Worm (Caenorhabditis elegans) whole organism, late embryonic: Measurements from ENCODE around the gene hda-4.

Source experiments
- K02D7.2 ChIP-seq: sonication (generic microtip); optimal IDR thresholded peaks from 2 replicates; lab custom pipeline; 2017; ENCODE audit warnings: mild to moderate bottlenecking, missing genetic modification characterization, missing compliant biosample characterization
- K09A11.1 ChIP-seq: sonication (generic microtip); optimal IDR thresholded peaks from 2 replicates; lab custom pipeline; 2017; ENCODE audit warnings: antibody characterized with exemption, mild to moderate bottlenecking, missing genetic modification characterization, missing compliant biosample characterization; ENCODE audit not compliant: insufficient read depth
- T23F11.4 ChIP-seq: fragments of 200-800 bp; sonication (Bioruptor generic); optimal IDR thresholded peaks from 2 replicates; lab custom pipeline; 2018; ENCODE audit warnings: mild to moderate bottlenecking, missing genetic modification characterization, missing compliant biosample characterization
- Y22D7AL.16 ChIP-seq: sonication (generic microtip); optimal IDR thresholded peaks from 2 replicates; lab custom pipeline; 2016; ENCODE audit warnings: missing genetic modification characterization, missing compliant biosample characterization
- ahr-1 ChIP-seq: sonication (generic microtip); optimal IDR thresholded peaks from 2 replicates; lab custom pipeline; 2016; ENCODE audit warnings: missing genetic modification characterization, missing compliant biosample characterization
- ama-1 ChIP-seq: fragments of 150-350 bp; optimal IDR thresholded peaks from 2 replicates; lab custom pipeline; 2014
- ceh-14 ChIP-seq: sonication (generic microtip); optimal IDR thresholded peaks from 2 replicates; lab custom pipeline; 2016; ENCODE audit warnings: missing genotype, missing genetic modification characterization, missing compliant biosample characterization
- ceh-18 ChIP-seq: sonication (generic microtip); optimal IDR thresholded peaks from 2 replicates; lab custom pipeline; 2016; ENCODE audit warnings: missing genetic modification characterization, missing compliant biosample characterization
- ceh-19 ChIP-seq: fragments of 200-800 bp; sonication (Bioruptor generic); optimal IDR thresholded peaks from 2 replicates; lab custom pipeline; 2018; ENCODE audit warnings: mild to moderate bottlenecking, missing genetic modification characterization, missing compliant biosample characterization
- ceh-2 ChIP-seq: sonication (generic microtip); optimal IDR thresholded peaks from 2 replicates; lab custom pipeline; 2016; ENCODE audit warnings: missing genotype, missing genetic modification characterization, missing compliant biosample characterization
- ceh-30 ChIP-seq: fragments of 150-350 bp; optimal IDR thresholded peaks from 2 replicates; lab custom pipeline; 2014; ENCODE audit warnings: missing biosample characterization, missing genetic modification characterization
- ceh-31 ChIP-seq: sonication (generic microtip); optimal IDR thresholded peaks from 2 replicates; lab custom pipeline; 2016; ENCODE audit warnings: missing genetic modification characterization, missing compliant biosample characterization
- ceh-34 ChIP-seq: sonication (generic microtip); optimal IDR thresholded peaks from 2 replicates; lab custom pipeline; 2016; ENCODE audit warnings: mild to moderate bottlenecking, missing genetic modification characterization, missing compliant biosample characterization
- ceh-45 ChIP-seq: fragments of 200-800 bp; sonication (Bioruptor generic); IDR thresholded peaks from 2 replicates; pipeline ENCODE4 v1.3.6; 2022; ENCODE audit warnings: missing genetic modification reagents, missing genetic modification characterization, missing compliant biosample characterization
- ceh-6 ChIP-seq: fragments of 200-800 bp; sonication (Bioruptor generic); optimal IDR thresholded peaks from 2 replicates; lab custom pipeline; 2018; ENCODE audit warnings: mild to moderate bottlenecking, missing genetic modification characterization, missing compliant biosample characterization
- che-1 ChIP-seq: sonication (generic microtip); optimal IDR thresholded peaks from 2 replicates; lab custom pipeline; 2016; ENCODE audit warnings: mild to moderate bottlenecking, missing genetic modification characterization, missing compliant biosample characterization
- dmd-4 ChIP-seq: sonication (generic microtip); optimal IDR thresholded peaks from 2 replicates; lab custom pipeline; 2016; ENCODE audit warnings: borderline replicate concordance, missing genetic modification characterization, missing compliant biosample characterization
- dve-1 ChIP-seq: sonication (generic microtip); optimal IDR thresholded peaks from 2 replicates; lab custom pipeline; 2017; ENCODE audit warnings: antibody characterized with exemption, mild to moderate bottlenecking, missing genetic modification characterization, missing compliant biosample characterization
- elt-4 ChIP-seq: sonication (generic microtip); optimal IDR thresholded peaks from 2 replicates; lab custom pipeline; 2016; ENCODE audit warnings: missing genetic modification characterization, missing compliant biosample characterization
- eyg-1 ChIP-seq: sonication (generic microtip); optimal IDR thresholded peaks from 2 replicates; lab custom pipeline; 2016; ENCODE audit warnings: missing genotype, missing genetic modification characterization, missing compliant biosample characterization
- fkh-10 ChIP-seq: fragments of 150-350 bp; optimal IDR thresholded peaks from 2 replicates; lab custom pipeline; 2014; ENCODE audit warnings: missing biosample characterization, missing genetic modification reagents, missing genetic modification characterization
- fkh-6 ChIP-seq: sonication (generic microtip); optimal IDR thresholded peaks from 2 replicates; lab custom pipeline; 2016; ENCODE audit warnings: missing genetic modification characterization, missing compliant biosample characterization
- gmeb-2 ChIP-seq: sonication (generic microtip); optimal IDR thresholded peaks from 2 replicates; lab custom pipeline; 2016; ENCODE audit warnings: missing genetic modification characterization, inconsistent platforms, missing compliant biosample characterization
- hlh-13 ChIP-seq: fragments of 200-800 bp; sonication (Bioruptor generic); optimal IDR thresholded peaks from 2 replicates; lab custom pipeline; 2018; ENCODE audit warnings: mild to moderate bottlenecking, missing genetic modification characterization, missing compliant biosample characterization
- hlh-15 ChIP-seq: sonication (generic microtip); optimal IDR thresholded peaks from 2 replicates; lab custom pipeline; 2016; ENCODE audit warnings: missing genetic modification characterization, missing compliant biosample characterization
- hlh-30 ChIP-seq: sonication (generic microtip); optimal IDR thresholded peaks from 2 replicates; lab custom pipeline; 2017; ENCODE audit warnings: antibody characterized with exemption, missing genetic modification characterization, missing compliant biosample characterization; ENCODE audit not compliant: insufficient read depth
- hlh-6 ChIP-seq: sonication (generic microtip); optimal IDR thresholded peaks from 2 replicates; lab custom pipeline; 2016; ENCODE audit warnings: missing genotype, missing genetic modification characterization, missing compliant biosample characterization
- hlh-8 ChIP-seq: sonication (generic microtip); optimal IDR thresholded peaks from 2 replicates; lab custom pipeline; 2016; ENCODE audit warnings: missing genotype, missing genetic modification characterization, missing compliant biosample characterization
- lim-6 ChIP-seq: sonication (generic microtip); optimal IDR thresholded peaks from 2 replicates; lab custom pipeline; 2016; ENCODE audit warnings: missing genetic modification characterization, missing compliant biosample characterization
- lin-11 ChIP-seq: fragments of 200-800 bp; sonication (Bioruptor generic); optimal IDR thresholded peaks from 2 replicates; lab custom pipeline; 2018; ENCODE audit warnings: mild to moderate bottlenecking, missing genetic modification characterization, missing compliant biosample characterization
- nfya-1 ChIP-seq: sonication (generic microtip); optimal IDR thresholded peaks from 2 replicates; lab custom pipeline; 2017; ENCODE audit warnings: missing genetic modification characterization, mild to moderate bottlenecking, missing compliant biosample characterization, antibody characterized with exemption, moderate library complexity
- nhr-232 ChIP-seq: sonication (generic microtip); optimal IDR thresholded peaks from 2 replicates; lab custom pipeline; 2016; ENCODE audit warnings: missing genetic modification characterization, missing compliant biosample characterization
- npax-4 ChIP-seq: sonication (generic microtip); optimal IDR thresholded peaks from 2 replicates; lab custom pipeline; 2016; ENCODE audit warnings: missing genetic modification characterization, missing compliant biosample characterization
- odd-2 ChIP-seq: sonication (generic microtip); optimal IDR thresholded peaks from 2 replicates; lab custom pipeline; 2017; ENCODE audit warnings: antibody characterized with exemption, mild to moderate bottlenecking, missing genetic modification characterization, missing compliant biosample characterization
- pag-3 ChIP-seq: sonication (generic microtip); optimal IDR thresholded peaks from 2 replicates; lab custom pipeline; 2016; ENCODE audit warnings: missing compliant biosample characterization, missing genetic modification characterization, borderline replicate concordance
- pax-1 ChIP-seq: fragments of 150-350 bp; optimal IDR thresholded peaks from 2 replicates; lab custom pipeline; 2014; ENCODE audit warnings: missing biosample characterization, missing genetic modification characterization
- pha-2 ChIP-seq: sonication (generic microtip); optimal IDR thresholded peaks from 2 replicates; lab custom pipeline; 2017; ENCODE audit warnings: mild to moderate bottlenecking, missing genetic modification characterization, missing compliant biosample characterization
- pqm-1 ChIP-seq: sonication (generic microtip); optimal IDR thresholded peaks from 2 replicates; lab custom pipeline; 2016; ENCODE audit warnings: missing genetic modification characterization, missing compliant biosample characterization
- pros-1 ChIP-seq: fragments of 150-350 bp; optimal IDR thresholded peaks from 2 replicates; lab custom pipeline; 2014; ENCODE audit warnings: missing biosample characterization, missing genetic modification reagents, missing genetic modification characterization
- rnt-1 ChIP-seq: sonication (generic microtip); optimal IDR thresholded peaks from 2 replicates; lab custom pipeline; 2016; ENCODE audit warnings: missing genetic modification characterization, missing compliant biosample characterization
- sdc-2 ChIP-seq: sonication (generic microtip); optimal IDR thresholded peaks from 2 replicates; lab custom pipeline; 2016; ENCODE audit warnings: missing genotype, missing genetic modification characterization, missing compliant biosample characterization
- tbx-2 ChIP-seq: sonication (generic microtip); optimal IDR thresholded peaks from 2 replicates; lab custom pipeline; 2016; ENCODE audit warnings: missing genetic modification characterization, missing compliant biosample characterization
- unc-86 ChIP-seq: sonication (generic microtip); optimal IDR thresholded peaks from 2 replicates; lab custom pipeline; 2016; ENCODE audit warnings: missing genetic modification characterization, missing compliant biosample characterization
- ztf-16 ChIP-seq: sonication (generic microtip); optimal IDR thresholded peaks from 2 replicates; lab custom pipeline; 2017; ENCODE audit warnings: missing genetic modification characterization, missing compliant biosample characterization

hda-4 gene

ce11 chrX:16715938-16716337 is 13.4 kb upstream of the hda-4 start:
- TF ChIP-seq ceh-31 (tag; lab: Kevin White, UChicago) = no peak
- no peak for TF ChIP-seq hlh-30 (tag; lab: Kevin White, UChicago)
- no peak for TF ChIP-seq ceh-34 (tag; lab: Kevin White, UChicago)
- no peak for TF ChIP-seq npax-4
- TF ChIP-seq ceh-2 (tag; lab: Kevin White, UChicago) = no peak
- no peak for TF ChIP-seq pha-2 (tag; lab: Kevin White, UChicago)
- no peak for TF ChIP-seq Y22D7AL.16
- TF ChIP-seq ztf-16 (tag; lab: Kevin White, UChicago) = no peak
- no peak for TF ChIP-seq unc-86 (tag; lab: Kevin White, UChicago)
- TF ChIP-seq ceh-19 (GFP tag; lab: Kevin White, UChicago) = no peak
- TF ChIP-seq hlh-13 (GFP tag; lab: Kevin White, UChicago) = no peak

ce11 chrX:16721930-16722329 is 7.4 kb upstream of the hda-4 start:
- no peak for TF ChIP-seq eyg-1 (tag; lab: Kevin White, UChicago)
- no peak for TF ChIP-seq che-1 (tag; lab: Kevin White, UChicago)
- no peak for TF ChIP-seq ama-1 (lab: Kevin White, UChicago)
- TF ChIP-seq fkh-10 (GFP tag; lab: Kevin White, UChicago) = no peak
- no peak for TF ChIP-seq hlh-30 (tag; lab: Kevin White, UChicago)
- no peak for TF ChIP-seq ceh-2 (tag; lab: Kevin White, UChicago)
- no peak for TF ChIP-seq hlh-8 (tag; lab: Kevin White, UChicago)
- no peak for TF ChIP-seq pag-3
- TF ChIP-seq ceh-18 (tag; lab: Kevin White, UChicago) = no peak
- no peak for TF ChIP-seq elt-4 (tag; lab: Kevin White, UChicago)
- no peak for TF ChIP-seq dve-1 (tag; lab: Kevin White, UChicago)
- no peak for TF ChIP-seq rnt-1 (tag; lab: Kevin White, UChicago)
- no peak for TF ChIP-seq pqm-1 (tag; lab: Kevin White, UChicago)

- TF ChIP-seq ahr-1 (tag; lab: Kevin White, UChicago) (no peak), ceh-45 (GFP tag; lab: Robert Waterston, UW) (no peak), T23F11.4 (GFP tag; lab: Kevin White, UChicago) (no peak), hlh-30 (tag; lab: Kevin White, UChicago) (no peak), elt-4 (tag; lab: Kevin White, UChicago) (no peak), lin-11 (tag; lab: Kevin White, UChicago) (no peak), K02D7.2 (tag; lab: Kevin White, UChicago) (no peak), sdc-2 (tag; lab: Kevin White, UChicago) (no peak), eyg-1 (tag; lab: Kevin White, UChicago) (no peak), dmd-4 (tag; lab: Kevin White, UChicago) (no peak), ceh-6 (GFP tag; lab: Kevin White, UChicago) (no peak), hlh-13 (GFP tag; lab: Kevin White, UChicago) (no peak), ztf-16 (tag; lab: Kevin White, UChicago) (no peak), odd-2 (tag; lab: Kevin White, UChicago) (no peak), nhr-232 (tag; lab: Kevin White, UChicago) (no peak)
- TF ChIP-seq, all 69 proteins: peak for 0
Observed at ce11 chrX:16724954-16725353, 4.4 kb upstream of the hda-4 start.

- TF ChIP-seq hlh-6 (tag; lab: Kevin White, UChicago) = peak; percentile 34
- peak; percentile 90 for TF ChIP-seq tbx-2 (tag; lab: Kevin White, UChicago)
- TF ChIP-seq fkh-6 (tag; lab: Kevin White, UChicago) = no peak
- TF ChIP-seq gmeb-2 (tag; lab: Kevin White, UChicago) = peak; percentile 6
- no peak for TF ChIP-seq che-1 (tag; lab: Kevin White, UChicago)
- peak; percentile 1 for TF ChIP-seq pax-1
- TF ChIP-seq hlh-30 (tag; lab: Kevin White, UChicago) = peak; percentile 83
- TF ChIP-seq ceh-14 (tag; lab: Kevin White, UChicago) = peak; percentile 91
- TF ChIP-seq K09A11.1 (tag; lab: Kevin White, UChicago) = peak; percentile 41
- peak; percentile 34 for TF ChIP-seq unc-86 (tag; lab: Kevin White, UChicago)
- peak; percentile 9 for TF ChIP-seq lim-6 (tag; lab: Kevin White, UChicago)
- peak; percentile 28 for TF ChIP-seq lin-11 (tag; lab: Kevin White, UChicago)
- TF ChIP-seq T23F11.4 (GFP tag; lab: Kevin White, UChicago) = peak; percentile 46
- TF ChIP-seq rnt-1 (tag; lab: Kevin White, UChicago) = peak; percentile 81
- TF ChIP-seq nhr-232 (tag; lab: Kevin White, UChicago) = no peak
- TF ChIP-seq ceh-2 (tag; lab: Kevin White, UChicago) = peak; percentile 67
- no peak for TF ChIP-seq ahr-1 (tag; lab: Kevin White, UChicago)
- peak; percentile 83 for TF ChIP-seq pros-1
- peak; percentile 23 for TF ChIP-seq hlh-8 (tag; lab: Kevin White, UChicago)
- TF ChIP-seq nfya-1 (tag; lab: Kevin White, UChicago) = peak; percentile 90
- TF ChIP-seq ztf-16 (tag; lab: Kevin White, UChicago) = no peak
- peak; percentile 41 for TF ChIP-seq ceh-6 (GFP tag; lab: Kevin White, UChicago)
- TF ChIP-seq ceh-30 (tag; lab: Kevin White, UChicago) = no peak
- TF ChIP-seq hlh-15 = no peak
Observed at ce11 chrX:16726879-16727278, 2.5 kb upstream of the hda-4 start.
